Worm (Caenorhabditis elegans) whole organism, midembryonic: ENCODE data around the gene R107.9.

Experiments
- T22C8.4 ChIP-seq: fragments of 200-800 bp; sonication (Bioruptor generic); IDR thresholded peaks from 2 replicates; pipeline ENCODE4 v1.3.6; 2022; ENCODE audit warnings: missing genetic modification characterization, missing compliant biosample characterization
- cog-1 ChIP-seq: sonication (generic microtip); optimal IDR thresholded peaks from 2 replicates; lab custom pipeline; 2016; ENCODE audit warnings: missing genetic modification characterization, missing compliant biosample characterization
- flt-1 ChIP-seq: fragments of 200-800 bp; sonication (Bioruptor generic); IDR thresholded peaks from 2 replicates; pipeline ENCODE4 v1.3.6; 2022; ENCODE audit warnings: missing genetic modification characterization, missing compliant biosample characterization
- klf-2 ChIP-seq: fragments of 200-800 bp; sonication (Bioruptor generic); conservative IDR thresholded peaks from 2 replicates; pipeline ENCODE4 v1.3.6; 2022; ENCODE audit warnings: missing genetic modification reagents, missing genetic modification characterization, missing compliant biosample characterization
- med-1 ChIP-seq: sonication (generic microtip); optimal IDR thresholded peaks from 2 replicates; lab custom pipeline; 2017; ENCODE audit warnings: missing genetic modification characterization, mild to moderate bottlenecking, missing compliant biosample characterization, antibody characterized with exemption, missing genetic modification reagents; ENCODE audit not compliant: insufficient read depth
- ref-1 ChIP-seq: fragments of 200-800 bp; sonication (Bioruptor generic); conservative IDR thresholded peaks from 2 replicates; pipeline ENCODE4 v1.3.6; 2022; ENCODE audit warnings: missing genetic modification reagents, missing genetic modification characterization, missing compliant biosample characterization
- tab-1 ChIP-seq: fragments of 200-800 bp; sonication (Bioruptor generic); IDR thresholded peaks from 2 replicates; pipeline ENCODE4 v1.3.6; 2022; ENCODE audit warnings: missing genetic modification characterization, missing compliant biosample characterization
- ztf-23 ChIP-seq: fragments of 200-800 bp; sonication (Bioruptor generic); IDR thresholded peaks from 2 replicates; pipeline ENCODE4 v1.3.6; 2022; ENCODE audit warnings: missing genetic modification reagents, missing genetic modification characterization, missing compliant biosample characterization
- ztf-29 ChIP-seq: fragments of 200-800 bp; sonication (Bioruptor generic); IDR thresholded peaks from 2 replicates; pipeline ENCODE4 v1.3.6; 2022; ENCODE audit warnings: missing genetic modification reagents, missing genetic modification characterization, missing compliant biosample characterization

DNA sequence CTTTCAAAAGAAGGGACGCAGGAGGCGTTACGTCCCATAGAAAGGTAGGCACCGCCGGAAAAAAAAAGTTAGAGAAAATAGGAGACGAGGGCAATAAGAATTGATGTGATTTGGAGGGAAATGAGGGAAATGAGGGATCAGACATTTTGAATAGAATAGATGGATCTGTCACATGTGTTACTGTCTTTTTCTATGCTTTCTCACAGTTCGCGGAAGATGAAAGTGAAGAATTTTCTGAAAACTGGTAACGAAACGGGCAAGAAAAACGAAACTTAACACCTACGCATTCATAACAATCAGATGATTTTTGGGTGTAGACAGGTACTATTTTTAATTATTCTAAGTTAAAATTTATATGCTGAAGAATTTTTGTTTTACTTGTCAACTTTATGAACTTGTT lies at the start of gene R107.9:
- no peak for TF ChIP-seq klf-2 (GFP tag; lab: Robert Waterston, UW)
- TF ChIP-seq ztf-23 (GFP tag; lab: Robert Waterston, UW), result no peak
- no peak for TF ChIP-seq cog-1 (tag; lab: Kevin White, UChicago)
- no peak for TF ChIP-seq med-1 (GFP tag; lab: Kevin White, UChicago)
- no peak for TF ChIP-seq ref-1 (GFP tag; lab: Robert Waterston, UW)
- no peak for TF ChIP-seq T22C8.4 (GFP tag; lab: Robert Waterston, UW)
- no peak for TF ChIP-seq flt-1 (GFP tag; lab: Robert Waterston, UW)
- TF ChIP-seq ztf-29 (GFP tag; lab: Robert Waterston, UW), result no peak
- TF ChIP-seq tab-1, result no peak
